Worm (Caenorhabditis elegans) whole organism, young adult: ENCODE data around the gene ZK897.10.

Experiments
- B0035.1 ChIP-seq: sonication (generic microtip); optimal IDR thresholded peaks from 2 replicates; lab custom pipeline; 2016; ENCODE audit warnings: missing genetic modification characterization, mild to moderate bottlenecking, missing compliant biosample characterization, missing genotype, missing genetic modification reagents
- B0261.1 ChIP-seq: sonication (generic microtip); optimal IDR thresholded peaks from 2 replicates; lab custom pipeline; 2016; ENCODE audit warnings: mild to moderate bottlenecking, missing genetic modification characterization, moderate library complexity, missing compliant biosample characterization
- D2030.7 ChIP-seq: fragments of 200-800 bp; sonication (Bioruptor generic); IDR thresholded peaks from 2 replicates; pipeline ENCODE4 v1.3.6; 2022; ENCODE audit warnings: missing genetic modification reagents, missing genetic modification characterization, missing compliant biosample characterization
- F23B12.7 ChIP-seq: sonication (generic microtip); optimal IDR thresholded peaks from 2 replicates; lab custom pipeline; 2017; ENCODE audit warnings: missing genetic modification characterization, mild to moderate bottlenecking, missing compliant biosample characterization, antibody characterized with exemption, moderate library complexity; ENCODE audit not compliant: insufficient read depth
- F33H1.4 ChIP-seq: fragments of 200-800 bp; sonication (Bioruptor generic); IDR thresholded peaks from 2 replicates; pipeline ENCODE4 v1.3.6; 2022; ENCODE audit warnings: missing genetic modification reagents, missing genetic modification characterization, missing compliant biosample characterization
- F37B4.10 ChIP-seq: fragments of 200-800 bp; sonication (Bioruptor generic); IDR thresholded peaks from 2 replicates; pipeline ENCODE4 v1.3.6; 2022; ENCODE audit warnings: missing genetic modification characterization, missing compliant biosample characterization
- F49E8.2 ChIP-seq: sonication (generic microtip); optimal IDR thresholded peaks from 3 replicates; lab custom pipeline; 2017; ENCODE audit warnings: missing genetic modification characterization, mild to moderate bottlenecking, missing compliant biosample characterization, antibody characterized with exemption, moderate library complexity; ENCODE audit not compliant: insufficient read depth
- K12H6.12 ChIP-seq: fragments of 200-800 bp; sonication (Bioruptor generic); optimal IDR thresholded peaks from 2 replicates; lab custom pipeline; 2018; ENCODE audit warnings: mild to moderate bottlenecking, missing genetic modification characterization, missing compliant biosample characterization
- Y53F4B.3 ChIP-seq: fragments of 200-800 bp; sonication (Bioruptor generic); IDR thresholded peaks from 2 replicates; pipeline ENCODE4 v1.3.6; 2022; ENCODE audit warnings: missing genetic modification reagents, missing genetic modification characterization, missing compliant biosample characterization
- Y53G8AR.9 ChIP-seq: fragments of 200-800 bp; sonication (Bioruptor generic); conservative IDR thresholded peaks from 2 replicates; pipeline ENCODE4 v1.3.6; 2022; ENCODE audit warnings: missing genetic modification reagents, missing genetic modification characterization, missing compliant biosample characterization
- Y95B8A.8 ChIP-seq: fragments of 200-800 bp; sonication (Bioruptor generic); IDR thresholded peaks from 2 replicates; pipeline ENCODE4 v1.3.6; 2022; ENCODE audit warnings: missing genetic modification reagents, missing genetic modification characterization, missing compliant biosample characterization
- akir-1 ChIP-seq: fragments of 200-800 bp; sonication (Bioruptor generic); optimal IDR thresholded peaks from 2 replicates; lab custom pipeline; 2018; ENCODE audit warnings: mild to moderate bottlenecking, missing genetic modification characterization, moderate library complexity, missing compliant biosample characterization
- ama-1 ChIP-seq, 3 experiments: fragments of 150-350 bp in 1 of 3; sonication (generic microtip) in 2 of 3; optimal IDR thresholded peaks; 2 replicates each; lab custom pipeline; 2014 to 2018; ENCODE audit warnings: missing biosample characterization in 2 of 3, missing genetic modification characterization in 2 of 3, missing genetic modification reagents in 2 of 3
- attf-6 ChIP-seq: fragments of 200-800 bp; sonication (Bioruptor generic); IDR thresholded peaks from 2 replicates; pipeline ENCODE4 v1.3.6; 2022; ENCODE audit warnings: missing genetic modification reagents, missing genetic modification characterization, missing compliant biosample characterization
- bed-2 ChIP-seq: fragments of 200-800 bp; sonication (Bioruptor generic); IDR thresholded peaks from 2 replicates; pipeline ENCODE4 v1.3.6; 2022; ENCODE audit warnings: missing genetic modification reagents, missing genetic modification characterization, missing compliant biosample characterization
- cebp-2 ChIP-seq: fragments of 200-800 bp; sonication (Bioruptor generic); IDR thresholded peaks from 2 replicates; pipeline ENCODE4 v1.3.6; 2022; ENCODE audit warnings: missing genetic modification characterization, missing compliant biosample characterization
- ceh-100 ChIP-seq: fragments of 200-800 bp; sonication (Bioruptor generic); IDR thresholded peaks from 2 replicates; pipeline ENCODE4 v1.3.6; 2022; ENCODE audit warnings: missing genetic modification reagents, missing genetic modification characterization, missing compliant biosample characterization
- ceh-58 ChIP-seq: fragments of 200-800 bp; sonication (Bioruptor generic); IDR thresholded peaks from 2 replicates; pipeline ENCODE4 v1.3.6; 2022; ENCODE audit warnings: missing genetic modification characterization, missing compliant biosample characterization
- chd-7 ChIP-seq: sonication (generic microtip); optimal IDR thresholded peaks from 2 replicates; lab custom pipeline; 2016; ENCODE audit warnings: mild to moderate bottlenecking, missing genetic modification characterization, moderate library complexity, missing compliant biosample characterization
- die-1 ChIP-seq: sonication (generic microtip); optimal IDR thresholded peaks from 2 replicates; lab custom pipeline; 2016; ENCODE audit warnings: missing genotype, mild to moderate bottlenecking, missing genetic modification characterization, missing compliant biosample characterization
- dox-1 ChIP-seq: fragments of 200-800 bp; sonication (Bioruptor generic); IDR thresholded peaks from 2 replicates; pipeline ENCODE4 v1.3.6; 2022; ENCODE audit warnings: missing genetic modification reagents, missing genetic modification characterization, missing compliant biosample characterization
- efl-1 ChIP-seq: fragments of 150-350 bp; optimal IDR thresholded peaks from 2 replicates; lab custom pipeline; 2014; ENCODE audit warnings: missing biosample characterization, missing genetic modification reagents, missing genetic modification characterization
- hrde-1 ChIP-seq: sonication (generic microtip); optimal IDR thresholded peaks from 2 replicates; lab custom pipeline; 2016; ENCODE audit warnings: missing genetic modification characterization, mild to moderate bottlenecking, missing compliant biosample characterization, moderate library complexity, missing genotype, missing genetic modification reagents, borderline replicate concordance
- lag-1 ChIP-seq: fragments of 200-800 bp; sonication (Bioruptor generic); IDR thresholded peaks from 2 replicates; pipeline ENCODE4 v1.3.6; 2022; ENCODE audit warnings: missing genetic modification reagents, missing genetic modification characterization, missing compliant biosample characterization
- let-607 ChIP-seq, 2 experiments: fragments of 200-800 bp in 1 of 2; sonication (Bioruptor generic) in 1 of 2; sonication (generic microtip) in 1 of 2; optimal IDR thresholded peaks; 2 replicates each; lab custom pipeline; 2016 to 2018; ENCODE audit warnings: mild to moderate bottlenecking in 2 of 2, missing compliant biosample characterization in 2 of 2, missing genetic modification characterization in 2 of 2, moderate library complexity in 2 of 2, missing genotype in 1 of 2
- lin-35 ChIP-seq, 3 experiments: fragments of 150-350 bp in 2 of 3; sonication (generic microtip) in 1 of 3; optimal IDR thresholded peaks; 2 replicates each; lab custom pipeline; 2014 to 2018; ENCODE audit warnings: missing biosample characterization in 3 of 3, missing genetic modification characterization in 3 of 3, missing genetic modification reagents in 3 of 3
- lin-40 ChIP-seq: sonication (generic microtip); optimal IDR thresholded peaks from 2 replicates; lab custom pipeline; 2016; ENCODE audit warnings: missing genetic modification characterization, mild to moderate bottlenecking, missing compliant biosample characterization, missing genotype, missing genetic modification reagents
- lin-54 ChIP-seq: fragments of 200-800 bp; sonication (Bioruptor generic); optimal IDR thresholded peaks from 2 replicates; lab custom pipeline; 2018; ENCODE audit warnings: mild to moderate bottlenecking, missing genetic modification characterization, missing compliant biosample characterization
- lsy-27 ChIP-seq: sonication (generic microtip); optimal IDR thresholded peaks from 2 replicates; lab custom pipeline; 2017; ENCODE audit warnings: missing genetic modification characterization, mild to moderate bottlenecking, missing compliant biosample characterization, antibody characterized with exemption, missing genotype, borderline replicate concordance; ENCODE audit not compliant: insufficient read depth
- mcd-1 ChIP-seq: fragments of 200-800 bp; sonication (Bioruptor generic); IDR thresholded peaks from 2 replicates; pipeline ENCODE4 v1.3.6; 2022; ENCODE audit warnings: missing genetic modification reagents, missing genetic modification characterization, missing compliant biosample characterization
- mel-28 ChIP-seq: sonication (generic microtip); optimal IDR thresholded peaks from 2 replicates; lab custom pipeline; 2016; ENCODE audit warnings: borderline replicate concordance, mild to moderate bottlenecking, missing genetic modification characterization, missing compliant biosample characterization
- mes-4 ChIP-seq: sonication (generic microtip); optimal IDR thresholded peaks from 2 replicates; lab custom pipeline; 2016; ENCODE audit warnings: missing genotype, missing genetic modification characterization, missing compliant biosample characterization
- mxl-1 ChIP-seq: sonication (generic microtip); optimal IDR thresholded peaks from 2 replicates; lab custom pipeline; 2016; ENCODE audit warnings: missing genetic modification characterization, missing compliant biosample characterization
- nfya-1 ChIP-seq: sonication (generic microtip); optimal IDR thresholded peaks from 2 replicates; lab custom pipeline; 2017; ENCODE audit warnings: antibody characterized with exemption, missing compliant biosample characterization, missing genetic modification characterization, borderline replicate concordance; ENCODE audit not compliant: insufficient read depth
- nfya-2 ChIP-seq: fragments of 200-800 bp; sonication (Bioruptor generic); IDR thresholded peaks from 2 replicates; pipeline ENCODE4 v1.3.6; 2022; ENCODE audit warnings: missing genetic modification reagents, missing genetic modification characterization, missing compliant biosample characterization
- nhr-120 ChIP-seq: fragments of 200-800 bp; sonication (Bioruptor generic); IDR thresholded peaks from 2 replicates; pipeline ENCODE4 v1.3.6; 2022; ENCODE audit warnings: missing genetic modification characterization, missing compliant biosample characterization
- sdz-38 ChIP-seq: sonication (generic microtip); optimal IDR thresholded peaks from 2 replicates; lab custom pipeline; 2016; ENCODE audit warnings: missing genotype, missing genetic modification characterization, missing compliant biosample characterization
- snpc-1.3 ChIP-seq: sonication (generic microtip); optimal IDR thresholded peaks from 2 replicates; lab custom pipeline; 2017; ENCODE audit warnings: missing genetic modification characterization, mild to moderate bottlenecking, missing compliant biosample characterization, antibody characterized with exemption, moderate library complexity, missing genotype, missing genetic modification reagents; ENCODE audit not compliant: insufficient read depth
- snpc-3.4 ChIP-seq: sonication (generic microtip); optimal IDR thresholded peaks from 2 replicates; lab custom pipeline; 2017; ENCODE audit warnings: missing genetic modification characterization, mild to moderate bottlenecking, missing compliant biosample characterization, antibody characterized with exemption, moderate library complexity, missing genotype, missing genetic modification reagents
- snpc-4 ChIP-seq, 5 experiments: fragments of 150-350 bp in 1 of 5; sonication (generic microtip) in 4 of 5; optimal IDR thresholded peaks; 2 replicates each; lab custom pipeline; 2014 to 2018; ENCODE audit warnings: missing genetic modification characterization in 5 of 5, missing biosample characterization in 3 of 5, antibody characterized with exemption in 2 of 5, mild to moderate bottlenecking in 2 of 5, missing compliant biosample characterization in 2 of 5, missing genotype in 2 of 5, moderate library complexity in 2 of 5, missing genetic modification reagents in 1 of 5
- sptf-2 ChIP-seq: fragments of 200-800 bp; sonication (Bioruptor generic); optimal IDR thresholded peaks from 2 replicates; lab custom pipeline; 2018; ENCODE audit warnings: mild to moderate bottlenecking, missing genetic modification characterization, missing compliant biosample characterization
- unc-62 ChIP-seq: fragments of 150-350 bp; optimal IDR thresholded peaks from 2 replicates; lab custom pipeline; 2014; ENCODE audit warnings: missing biosample characterization, missing genetic modification reagents, missing genetic modification characterization
- xnd-1 ChIP-seq: sonication (generic microtip); optimal IDR thresholded peaks from 2 replicates; lab custom pipeline; 2016; ENCODE audit warnings: missing genotype, missing genetic modification reagents, missing genetic modification characterization, missing compliant biosample characterization
- zfh-2 ChIP-seq: fragments of 200-800 bp; sonication (Bioruptor generic); conservative IDR thresholded peaks from 2 replicates; pipeline ENCODE4 v1.3.6; 2022; ENCODE audit warnings: missing genetic modification reagents, missing genetic modification characterization, missing compliant biosample characterization
- zim-3 ChIP-seq: sonication (generic microtip); optimal IDR thresholded peaks from 2 replicates; lab custom pipeline; 2017; ENCODE audit warnings: mild to moderate bottlenecking, missing genetic modification characterization, moderate library complexity, missing compliant biosample characterization
- ztf-25 ChIP-seq: fragments of 200-800 bp; sonication (Bioruptor generic); IDR thresholded peaks from 2 replicates; pipeline ENCODE4 v1.3.6; 2022; ENCODE audit warnings: missing genetic modification reagents, missing genetic modification characterization, missing compliant biosample characterization

Gene ZK897.10

DNA sequence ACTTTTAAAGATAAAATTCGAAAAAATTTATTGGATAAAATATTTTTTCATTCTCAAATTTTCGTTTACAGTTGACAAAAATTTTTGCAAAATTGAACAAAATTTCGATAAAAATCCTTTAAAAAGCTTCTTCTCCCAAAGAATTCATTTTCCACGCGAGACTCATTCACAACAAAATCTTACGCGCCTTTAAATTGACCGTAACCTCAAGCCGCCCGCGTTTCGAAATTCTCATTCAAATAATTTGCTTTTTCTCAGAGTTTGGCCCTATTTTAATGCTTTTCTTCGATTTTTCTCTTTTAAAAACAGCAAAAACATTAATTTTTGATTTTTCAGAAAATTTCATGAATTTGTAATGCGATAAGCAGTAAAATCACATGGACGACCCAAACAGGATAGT lies 40.4 kb downstream of the ZK897.10 start, which contains the start of gene F07C6.4:
Gene F07C6.4 (plus strand): TSS at position 330 of the 400 bp plus-strand sequence.
- TF ChIP-seq sptf-2 (no peak), attf-6 (GFP tag; lab: Robert Waterston, UW) (0 out of 2 replicates have a peak, but pooled peaks have one; percentile 10), mes-4 (tag; lab: Kevin White, UChicago) (no peak), dox-1 (GFP tag; lab: Robert Waterston, UW) (peak; percentile 34; the same call in 1 of the 2 replicates), zim-3 (tag; lab: Kevin White, UChicago) (no peak), efl-1 (GFP tag; lab: Kevin White, UChicago) (peak; percentile 53), nfya-1 (no peak), lin-35 (GFP tag; optimal IDR thresholded peaks at IDR 0.05; lab: Kevin White, UChicago) (no peak), xnd-1 (tag; lab: Kevin White, UChicago) (peak; percentile 85), ztf-25 (no peak), D2030.7 (GFP tag; lab: Robert Waterston, UW) (peak; percentile 42; the same call in 1 of the 2 replicates), hrde-1 (no peak), B0261.1 (tag; lab: Kevin White, UChicago) (no peak), mel-28 (no peak), chd-7 (tag; lab: Kevin White, UChicago) (no peak), ama-1 (optimal IDR thresholded peaks at IDR 0.05; lab: Kevin White, UChicago) (no peak), ama-1 (GFP tag; optimal IDR thresholded peaks at IDR 0.05; lab: Kevin White, UChicago) (no peak), lag-1 (GFP tag; lab: Robert Waterston, UW) (no peak), lsy-27 (tag; lab: Kevin White, UChicago) (no peak), K12H6.12 (no peak), mxl-1 (tag; lab: Kevin White, UChicago) (no peak), ceh-58 (no peak), lin-40 (tag; lab: Kevin White, UChicago) (no peak), bed-2 (GFP tag; lab: Robert Waterston, UW) (no peak), die-1 (tag; lab: Kevin White, UChicago) (no peak), sdz-38 (tag; lab: Kevin White, UChicago) (no peak), mcd-1 (no peak), nhr-120 (GFP tag; lab: Robert Waterston, UW) (no peak), Y95B8A.8 (GFP tag; lab: Robert Waterston, UW) (no peak), unc-62 (GFP tag; lab: Kevin White, UChicago) (no peak), F49E8.2 (tag; lab: Kevin White, UChicago) (no peak), B0035.1 (tag; lab: Kevin White, UChicago) (no peak), F33H1.4 (GFP tag; lab: Robert Waterston, UW) (peak; percentile 85), akir-1 (GFP tag; lab: Kevin White, UChicago) (no peak), nfya-2 (GFP tag; lab: Robert Waterston, UW) (no peak), F23B12.7 (tag; lab: Kevin White, UChicago) (no peak), Y53F4B.3 (no peak), lin-54 (peak; percentile 4), snpc-4 (GFP tag; optimal IDR thresholded peaks at IDR 0.05; lab: Kevin White, UChicago) (no peak), snpc-4 (tag; optimal IDR thresholded peaks at IDR 0.05; lab: Kevin White, UChicago) (peak in 1 of 4 experiments; percentile 62), let-607 (tag; optimal IDR thresholded peaks at IDR 0.05; lab: Kevin White, UChicago) (no peak), ceh-100 (GFP tag; lab: Robert Waterston, UW) (no peak), zfh-2 (GFP tag; lab: Robert Waterston, UW) (no peak), cebp-2 (GFP tag; lab: Robert Waterston, UW) (no peak), snpc-1.3 (tag; lab: Kevin White, UChicago) (peak; percentile 35), F37B4.10 (GFP tag; lab: Robert Waterston, UW) (no peak), snpc-3.4 (tag; lab: Kevin White, UChicago) (peak; percentile 5), Y53G8AR.9 (no peak)
